Worm (Caenorhabditis elegans) whole organism, early embryonic: ENCODE measurements around the gene Y62H9A.11.

Experiments
- hmg-4 ChIP-seq: fragments of 200-800 bp; sonication (Bioruptor generic); optimal IDR thresholded peaks from 2 replicates; lab custom pipeline; 2018; ENCODE audit warnings: mild to moderate bottlenecking, missing genetic modification characterization, missing compliant biosample characterization
- hnd-1 ChIP-seq: sonication (generic microtip); optimal IDR thresholded peaks from 2 replicates; lab custom pipeline; 2016; ENCODE audit warnings: missing genetic modification characterization, missing compliant biosample characterization

DNA sequence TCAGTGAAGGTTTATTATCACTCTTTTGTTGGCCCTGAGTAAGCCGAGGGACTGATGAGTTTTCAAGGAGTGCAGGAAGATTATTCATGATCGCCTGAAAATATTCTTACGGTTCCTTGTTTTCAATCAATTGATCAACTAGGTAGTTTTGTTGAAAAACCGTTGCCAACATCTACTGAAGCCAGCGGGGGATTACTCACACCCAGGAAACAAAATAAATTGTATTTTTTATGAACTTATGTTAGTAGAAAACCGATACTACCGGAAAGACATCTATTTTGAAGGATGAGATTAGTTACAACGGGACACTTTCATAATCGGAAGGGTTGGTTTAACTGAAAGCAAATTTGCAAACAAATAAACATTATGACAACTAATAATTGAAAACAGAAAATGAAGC, 29.1 kb downstream of the Y62H9A.11 start, which contains the start of gene Y62H9A.2:
- TF ChIP-seq hnd-1 (tag; lab: Kevin White, UChicago), result no peak
- TF ChIP-seq hmg-4 (GFP tag; lab: Kevin White, UChicago), result no peak
